Worm (Caenorhabditis elegans) whole organism, L4 larva: Measurements from ENCODE around the gene srlf-4.
A peak's percentile ranks its signal among the peaks of the same experiment; 100 is the strongest.

Experiments used
- F37D6.2 ChIP-seq: sonication (generic microtip); optimal IDR thresholded peaks from 2 replicates; lab custom pipeline; 2016; ENCODE audit warnings: mild to moderate bottlenecking, missing genetic modification characterization, missing compliant biosample characterization
- F44E2.7 ChIP-seq: fragments of 200-800 bp; sonication (Bioruptor generic); IDR thresholded peaks from 2 replicates; pipeline ENCODE4 v2.1.2; 2022; ENCODE audit warnings: missing genetic modification characterization, missing compliant biosample characterization
- F49E8.2 ChIP-seq: sonication (generic microtip); optimal IDR thresholded peaks from 2 replicates; lab custom pipeline; 2016; ENCODE audit warnings: missing compliant biosample characterization, mild to moderate bottlenecking, missing genetic modification characterization, borderline replicate concordance
- Y105C5A.15 ChIP-seq: fragments of 200-800 bp; sonication (Bioruptor generic); IDR thresholded peaks from 2 replicates; pipeline ENCODE4 v1.3.6; 2022; ENCODE audit warnings: missing genetic modification characterization, missing compliant biosample characterization
- Y5F2A.4 ChIP-seq: fragments of 200-800 bp; sonication (Bioruptor generic); optimal IDR thresholded peaks from 2 replicates; lab custom pipeline; 2018; ENCODE audit warnings: mild to moderate bottlenecking, missing genetic modification characterization, missing compliant biosample characterization
- ZK546.5 ChIP-seq, 2 experiments: sonication (generic microtip); optimal IDR thresholded peaks; 2 replicates each; lab custom pipeline; 2017; ENCODE audit warnings: missing biosample characterization in 2 of 2, missing genetic modification characterization in 2 of 2
- aha-1 ChIP-seq: fragments of 150-350 bp; peaks from one replicate; lab custom pipeline; 2014; ENCODE audit warnings: missing biosample characterization, missing genetic modification characterization
- attf-4 ChIP-seq: sonication (generic microtip); optimal IDR thresholded peaks from 3 replicates; lab custom pipeline; 2017; ENCODE audit warnings: missing biosample characterization, missing genetic modification characterization
- ceh-20 ChIP-seq: fragments of 200-800 bp; sonication (Bioruptor generic); IDR thresholded peaks from 2 replicates; pipeline ENCODE4 v1.3.6; 2022; ENCODE audit warnings: missing genetic modification reagents, missing genetic modification characterization, missing compliant biosample characterization
- ces-1 ChIP-seq: fragments of 150-350 bp; sonication (generic microtip); optimal IDR thresholded peaks from 4 replicates; lab custom pipeline; 2014; ENCODE audit warnings: missing biosample characterization, missing genetic modification reagents, missing genetic modification characterization
- cey-2 ChIP-seq: sonication (generic microtip); optimal IDR thresholded peaks from 3 replicates; lab custom pipeline; 2017; ENCODE audit warnings: missing genetic modification characterization, mild to moderate bottlenecking, missing compliant biosample characterization, antibody characterized with exemption, borderline replicate concordance; ENCODE audit not compliant: insufficient read depth
- ctbp-1 ChIP-seq: fragments of 200-800 bp; sonication (Bioruptor generic); IDR thresholded peaks from 2 replicates; pipeline ENCODE4 v1.3.6; 2022; ENCODE audit warnings: missing genetic modification reagents, missing genetic modification characterization, missing compliant biosample characterization
- daf-16 ChIP-seq, 3 experiments: sonication (generic microtip); optimal IDR thresholded peaks; 2 replicates each; lab custom pipeline; 2016 to 2017; ENCODE audit warnings: missing genetic modification characterization in 3 of 3, missing genetic modification reagents in 3 of 3, mild to moderate bottlenecking in 2 of 3, missing compliant biosample characterization in 2 of 3, missing biosample characterization in 1 of 3, moderate library complexity in 1 of 3
- dmd-6 ChIP-seq: fragments of 200-800 bp; sonication (Bioruptor generic); IDR thresholded peaks from 2 replicates; pipeline ENCODE4 v1.3.6; 2022; ENCODE audit warnings: missing genetic modification reagents, missing genetic modification characterization, missing compliant biosample characterization
- dmd-8 ChIP-seq: fragments of 200-800 bp; sonication (Bioruptor generic); IDR thresholded peaks from 2 replicates; pipeline ENCODE4 v1.3.6; 2022; ENCODE audit warnings: missing genetic modification characterization, missing compliant biosample characterization
- dpl-1 ChIP-seq: fragments of 150-350 bp; optimal IDR thresholded peaks from 2 replicates; lab custom pipeline; 2014; ENCODE audit warnings: missing biosample characterization, missing genetic modification reagents, missing genetic modification characterization
- dve-1 ChIP-seq: sonication (generic microtip); optimal IDR thresholded peaks from 2 replicates; lab custom pipeline; 2017; ENCODE audit warnings: antibody characterized with exemption, mild to moderate bottlenecking, missing genetic modification characterization, missing compliant biosample characterization; ENCODE audit not compliant: insufficient read depth
- fkh-10 ChIP-seq: fragments of 150-350 bp; optimal IDR thresholded peaks from 2 replicates; lab custom pipeline; 2014; ENCODE audit warnings: missing biosample characterization, missing genetic modification reagents, missing genetic modification characterization
- hlh-11 ChIP-seq: fragments of 200-800 bp; sonication (Bioruptor generic); optimal IDR thresholded peaks from 2 replicates; lab custom pipeline; 2018; ENCODE audit warnings: mild to moderate bottlenecking, missing genetic modification characterization, missing compliant biosample characterization
- hlh-30 ChIP-seq: sonication (generic microtip); optimal IDR thresholded peaks from 2 replicates; lab custom pipeline; 2017; ENCODE audit warnings: antibody characterized with exemption, mild to moderate bottlenecking, missing genetic modification characterization, missing compliant biosample characterization; ENCODE audit not compliant: insufficient read depth
- lim-7 ChIP-seq: fragments of 200-800 bp; sonication (Bioruptor generic); IDR thresholded peaks from 2 replicates; pipeline ENCODE4 v1.3.6; 2022; ENCODE audit warnings: missing genetic modification characterization, missing compliant biosample characterization
- lsy-2 ChIP-seq, 2 experiments: fragments of 150-350 bp in 1 of 2; sonication (generic microtip) in 1 of 2; optimal IDR thresholded peaks; 2 replicates each; lab custom pipeline; 2014 to 2017; ENCODE audit warnings: missing biosample characterization in 2 of 2, missing genetic modification characterization in 2 of 2
- mdl-1 ChIP-seq, 2 experiments: fragments of 150-350 bp in 1 of 2; sonication (generic microtip) in 1 of 2; optimal IDR thresholded peaks; 2 replicates each; lab custom pipeline; 2014 to 2017; ENCODE audit warnings: missing biosample characterization in 2 of 2, missing genetic modification characterization in 2 of 2
- mxl-3 ChIP-seq: fragments of 200-800 bp; sonication (Bioruptor generic); optimal IDR thresholded peaks from 2 replicates; lab custom pipeline; 2018; ENCODE audit warnings: mild to moderate bottlenecking, missing genetic modification characterization, missing compliant biosample characterization
- nhr-10 ChIP-seq: fragments of 150-350 bp; optimal IDR thresholded peaks from 2 replicates; lab custom pipeline; 2014; ENCODE audit warnings: missing biosample characterization, missing genetic modification characterization
- nhr-11 ChIP-seq: fragments of 150-350 bp; optimal IDR thresholded peaks from 2 replicates; lab custom pipeline; 2014; ENCODE audit warnings: missing biosample characterization, missing genetic modification characterization
- nhr-28 ChIP-seq: fragments of 150-350 bp; optimal IDR thresholded peaks from 2 replicates; lab custom pipeline; 2014; ENCODE audit warnings: missing biosample characterization, missing genetic modification characterization
- nhr-76 ChIP-seq: fragments of 150-350 bp; optimal IDR thresholded peaks from 2 replicates; lab custom pipeline; 2014; ENCODE audit warnings: missing biosample characterization, missing genetic modification characterization
- nhr-77 ChIP-seq: fragments of 150-350 bp; optimal IDR thresholded peaks from 2 replicates; lab custom pipeline; 2014; ENCODE audit warnings: missing biosample characterization, missing genetic modification characterization
- pqm-1 ChIP-seq: sonication (generic microtip); optimal IDR thresholded peaks from 2 replicates; lab custom pipeline; 2017; ENCODE audit warnings: missing biosample characterization, missing genetic modification characterization
- rbr-2 ChIP-seq: sonication (generic microtip); optimal IDR thresholded peaks from 2 replicates; lab custom pipeline; 2016; ENCODE audit warnings: missing genotype, missing genetic modification characterization, missing compliant biosample characterization
- sdz-12 ChIP-seq: fragments of 200-800 bp; sonication (Bioruptor generic); optimal IDR thresholded peaks from 2 replicates; lab custom pipeline; 2018; ENCODE audit warnings: mild to moderate bottlenecking, missing genetic modification characterization, missing compliant biosample characterization
- spr-3 ChIP-seq: fragments of 200-800 bp; sonication (Bioruptor generic); optimal IDR thresholded peaks from 2 replicates; lab custom pipeline; 2018; ENCODE audit warnings: mild to moderate bottlenecking, missing genetic modification characterization, missing compliant biosample characterization
- tag-97 ChIP-seq: fragments of 200-800 bp; sonication (Bioruptor generic); IDR thresholded peaks from 2 replicates; pipeline ENCODE4 v1.3.6; 2022; ENCODE audit warnings: missing genetic modification characterization, missing compliant biosample characterization
- zfp-2 ChIP-seq: sonication (generic microtip); optimal IDR thresholded peaks from 2 replicates; lab custom pipeline; 2016; ENCODE audit warnings: mild to moderate bottlenecking, missing genetic modification characterization, missing compliant biosample characterization

The srlf-4 gene

ce11 chrIV:12902430-12903110 lies 21.7 kb downstream of the srlf-4 start, which contains the start of gene K08D8.2:
Gene K08D8.2, plus strand, starts transcription at chrIV:12903060.
- TF ChIP-seq fkh-10 (GFP tag; lab: Kevin White, UChicago), result no peak
- peak; percentile 35; the same call in 1 of the 2 replicates for TF ChIP-seq dmd-6 (GFP tag; lab: Robert Waterston, UW)
- TF ChIP-seq aha-1 (tag; lab: Kevin White, UChicago), result no peak
- TF ChIP-seq pqm-1 (tag; lab: Kevin White, UChicago), result peak; percentile 10
- no peak for TF ChIP-seq zfp-2
- TF ChIP-seq attf-4 (tag; lab: Kevin White, UChicago), result no peak
- no peak for TF ChIP-seq dmd-8 (GFP tag; lab: Robert Waterston, UW)
- no peak for TF ChIP-seq sdz-12
- TF ChIP-seq nhr-76 (tag; lab: Kevin White, UChicago), result no peak

- TF ChIP-seq ces-1 (no peak), nhr-11 (tag; lab: Kevin White, UChicago) (no peak), Y5F2A.4 (GFP tag; lab: Kevin White, UChicago) (no peak), rbr-2 (tag; lab: Kevin White, UChicago) (no peak), F44E2.7 (no peak), ceh-20 (GFP tag; lab: Robert Waterston, UW) (no peak), nhr-10 (no peak), mdl-1 (tag; optimal IDR thresholded peaks at IDR 0.05; lab: Kevin White, UChicago) (peak in 1 of 2 experiments; percentile 16), nhr-77 (tag; lab: Kevin White, UChicago) (peak; percentile 33), spr-3 (no peak), hlh-11 (tag; lab: Kevin White, UChicago) (peak; percentile 20), Y105C5A.15 (no peak), F49E8.2 (tag; lab: Kevin White, UChicago) (no peak), mxl-3 (GFP tag; lab: Kevin White, UChicago) (peak; percentile 19), nhr-28 (peak; percentile 67), F37D6.2 (tag; lab: Kevin White, UChicago) (no peak), dve-1 (peak; percentile 3), pqm-1 (tag; lab: Kevin White, UChicago) (peak; percentile 18), daf-16 (GFP tag; optimal IDR thresholded peaks at IDR 0.05; lab: Kevin White, UChicago) (no peak), daf-16 (tag; optimal IDR thresholded peaks at IDR 0.05; lab: Kevin White, UChicago) (peak; percentile 30), cey-2 (tag; lab: Kevin White, UChicago) (no peak), dmd-6 (GFP tag; lab: Robert Waterston, UW) (peak; percentile 81), lsy-2 (tag; optimal IDR thresholded peaks at IDR 0.05; lab: Kevin White, UChicago) (no peak), tag-97 (GFP tag; lab: Robert Waterston, UW) (no peak), ctbp-1 (GFP tag; lab: Robert Waterston, UW) (no peak), hlh-30 (peak; percentile 19)
Observed at ce11 chrIV:12901602-12902001, 22.6 kb downstream of the srlf-4 start.

- no peak for TF ChIP-seq nhr-11 (tag; lab: Kevin White, UChicago)
- no peak for TF ChIP-seq lim-7 (GFP tag; lab: Robert Waterston, UW)
- TF ChIP-seq ZK546.5 (tag; optimal IDR thresholded peaks at IDR 0.05; lab: Kevin White, UChicago), result no peak
- no peak for TF ChIP-seq daf-16 (GFP tag; optimal IDR thresholded peaks at IDR 0.05; lab: Kevin White, UChicago)
- TF ChIP-seq daf-16 (tag; optimal IDR thresholded peaks at IDR 0.05; lab: Kevin White, UChicago), result peak; percentile 9
- no peak for TF ChIP-seq dpl-1
Observed at ce11 chrIV:12900267-12900666, 24.0 kb downstream of the srlf-4 start, which contains the start of gene K08D8.10. Gene K08D8.10, plus strand, starts transcription at chrIV:12900567.
